Worm (Caenorhabditis elegans) whole organism, L3 larva: ENCODE measurements around the gene str-151.

Experiments
- R02D3.7 ChIP-seq: fragments of 150-350 bp; optimal IDR thresholded peaks from 2 replicates; lab custom pipeline; 2014; ENCODE audit warnings: missing biosample characterization, missing genetic modification characterization
- fkh-10 ChIP-seq: sonication (generic microtip); optimal IDR thresholded peaks from 2 replicates; lab custom pipeline; 2017; ENCODE audit warnings: missing biosample characterization, missing genetic modification reagents, missing genetic modification characterization
- lsy-12 ChIP-seq: sonication (generic microtip); optimal IDR thresholded peaks from 2 replicates; lab custom pipeline; 2016; ENCODE audit warnings: mild to moderate bottlenecking, missing genetic modification characterization, missing compliant biosample characterization
- mdl-1 ChIP-seq: fragments of 150-350 bp; optimal IDR thresholded peaks from 2 replicates; lab custom pipeline; 2014; ENCODE audit warnings: missing biosample characterization, missing genetic modification characterization
- nfya-1 ChIP-seq: sonication (generic microtip); optimal IDR thresholded peaks from 2 replicates; lab custom pipeline; 2017; ENCODE audit warnings: missing genetic modification characterization, mild to moderate bottlenecking, missing compliant biosample characterization, antibody characterized with exemption, moderate library complexity; ENCODE audit not compliant: insufficient read depth
- nhr-25 ChIP-seq: sonication (generic microtip); optimal IDR thresholded peaks from 2 replicates; lab custom pipeline; 2017; ENCODE audit warnings: missing biosample characterization, missing genetic modification characterization
- nhr-76 ChIP-seq: fragments of 150-350 bp; sonication (generic microtip); optimal IDR thresholded peaks from 5 replicates; lab custom pipeline; 2014; ENCODE audit warnings: missing biosample characterization, missing genetic modification characterization
- nhr-77 ChIP-seq: fragments of 150-350 bp; optimal IDR thresholded peaks from 2 replicates; lab custom pipeline; 2014; ENCODE audit warnings: missing biosample characterization, missing genetic modification characterization
- sea-2 ChIP-seq: fragments of 150-350 bp; sonication (generic microtip); optimal IDR thresholded peaks from 4 replicates; lab custom pipeline; 2014; ENCODE audit warnings: missing biosample characterization, missing genetic modification reagents, missing genetic modification characterization
- snpc-4 ChIP-seq: fragments of 150-350 bp; optimal IDR thresholded peaks from 2 replicates; lab custom pipeline; 2014; ENCODE audit warnings: missing biosample characterization, missing genetic modification characterization
- unc-39 ChIP-seq: sonication (generic microtip); optimal IDR thresholded peaks from 4 replicates; lab custom pipeline; 2017; ENCODE audit warnings: missing biosample characterization, missing genetic modification characterization

- TF ChIP-seq unc-39 (tag; lab: Kevin White, UChicago) (no peak), mdl-1 (tag; lab: Kevin White, UChicago) (no peak), snpc-4 (tag; lab: Kevin White, UChicago) (no peak), fkh-10 (GFP tag; lab: Kevin White, UChicago) (no peak), lsy-12 (tag; lab: Kevin White, UChicago) (no peak), nfya-1 (tag; lab: Kevin White, UChicago) (no peak), sea-2 (no peak), nhr-77 (no peak), R02D3.7 (no peak), nhr-76 (tag; lab: Kevin White, UChicago) (no peak), nhr-25 (tag; lab: Kevin White, UChicago) (no peak)
These were observed 32.5 kb downstream of the str-151 start for ce11 chrV:16608478-16608877.
